Worm (Caenorhabditis elegans): ENCODE results near the gene ilc-17.1.

DNA sequence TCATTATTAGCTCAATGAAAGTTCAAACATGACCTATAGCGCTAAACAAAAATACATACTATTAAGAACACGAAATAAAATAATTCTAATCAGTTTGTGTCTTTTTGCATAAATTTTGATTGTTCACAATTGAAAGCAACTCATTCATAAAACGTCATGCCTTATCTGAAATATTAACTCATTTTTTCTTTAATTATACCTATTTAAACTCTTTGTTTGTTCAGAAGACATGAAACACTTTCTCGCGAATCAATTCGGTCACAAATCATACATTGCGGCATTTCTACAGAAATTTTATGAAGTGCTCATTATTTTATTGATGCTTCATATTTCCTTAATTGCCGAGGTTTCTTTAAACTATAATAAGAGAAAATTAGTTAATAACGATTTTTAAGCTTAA is 37.3 kb upstream of the ilc-17.1 start:
- TF ChIP-seq elt-1 (tag; optimal IDR thresholded peaks at IDR 0.05) (no peak), snpc-4 (tag; optimal IDR thresholded peaks at IDR 0.05) (no peak), tbx-2 (tag; optimal IDR thresholded peaks at IDR 0.05) (no peak), jun-1 (tag; optimal IDR thresholded peaks at IDR 0.05) (no peak)

Measured in whole organism, L3 larva.